Worm (Caenorhabditis elegans) whole organism, late embryonic: Measurements from ENCODE around the gene tbc-8.

Experiments
- ceh-14 ChIP-seq: sonication (generic microtip); optimal IDR thresholded peaks from 2 replicates; lab custom pipeline; 2016; ENCODE audit warnings: missing genotype, missing genetic modification characterization, missing compliant biosample characterization
- dmd-4 ChIP-seq: sonication (generic microtip); optimal IDR thresholded peaks from 2 replicates; lab custom pipeline; 2016; ENCODE audit warnings: borderline replicate concordance, missing genetic modification characterization, missing compliant biosample characterization
- fkh-10 ChIP-seq: fragments of 150-350 bp; optimal IDR thresholded peaks from 2 replicates; lab custom pipeline; 2014; ENCODE audit warnings: missing biosample characterization, missing genetic modification reagents, missing genetic modification characterization
- hlh-15 ChIP-seq: sonication (generic microtip); optimal IDR thresholded peaks from 2 replicates; lab custom pipeline; 2016; ENCODE audit warnings: missing genetic modification characterization, missing compliant biosample characterization
- lin-11 ChIP-seq: fragments of 200-800 bp; sonication (Bioruptor generic); optimal IDR thresholded peaks from 2 replicates; lab custom pipeline; 2018; ENCODE audit warnings: mild to moderate bottlenecking, missing genetic modification characterization, missing compliant biosample characterization
- pha-4 ChIP-seq: fragments of 150-350 bp; optimal IDR thresholded peaks from 2 replicates; lab custom pipeline; 2018; ENCODE audit warnings: missing biosample characterization, missing genetic modification reagents, missing genetic modification characterization
- pqm-1 ChIP-seq: sonication (generic microtip); optimal IDR thresholded peaks from 2 replicates; lab custom pipeline; 2016; ENCODE audit warnings: missing genetic modification characterization, missing compliant biosample characterization
- rnt-1 ChIP-seq: sonication (generic microtip); optimal IDR thresholded peaks from 2 replicates; lab custom pipeline; 2016; ENCODE audit warnings: missing genetic modification characterization, missing compliant biosample characterization

ce11 chrIII:10358751-10359150 is 6.0 kb upstream of the tbc-8 start:
- TF ChIP-seq pha-4 (tag; lab: Kevin White, UChicago) (no peak), rnt-1 (tag; lab: Kevin White, UChicago) (no peak), hlh-15 (tag; lab: Kevin White, UChicago) (no peak), lin-11 (tag; lab: Kevin White, UChicago) (no peak), dmd-4 (tag; lab: Kevin White, UChicago) (no peak), fkh-10 (GFP tag; lab: Kevin White, UChicago) (no peak), ceh-14 (tag; lab: Kevin White, UChicago) (no peak), pqm-1 (no peak)
